Worm (Caenorhabditis elegans) whole organism, mixed stage, embryonic: ENCODE measurements around the gene nspg-12.

Experiments
- M03D4.4 ChIP-seq: sonication (generic microtip); optimal IDR thresholded peaks from 2 replicates; lab custom pipeline; 2017; ENCODE audit warnings: mild to moderate bottlenecking, missing genetic modification characterization, missing compliant biosample characterization
- blmp-1 ChIP-seq: fragments of 150-350 bp; optimal IDR thresholded peaks from 2 replicates; lab custom pipeline; 2014; ENCODE audit warnings: missing biosample characterization, missing genetic modification characterization
- ces-1 ChIP-seq: fragments of 150-350 bp; optimal IDR thresholded peaks from 2 replicates; lab custom pipeline; 2014; ENCODE audit warnings: missing biosample characterization, missing genetic modification reagents, missing genetic modification characterization
- drap-1 ChIP-seq: fragments of 200-800 bp; sonication (Bioruptor generic); optimal IDR thresholded peaks from 3 replicates; lab custom pipeline; 2018; ENCODE audit warnings: mild to moderate bottlenecking, missing genetic modification characterization, missing compliant biosample characterization
- elt-3 ChIP-seq: fragments of 150-350 bp; optimal IDR thresholded peaks from 2 replicates; lab custom pipeline; 2014; ENCODE audit warnings: missing biosample characterization, missing genetic modification characterization
- ham-2 ChIP-seq: fragments of 200-800 bp; sonication (Bioruptor generic); optimal IDR thresholded peaks from 2 replicates; lab custom pipeline; 2018; ENCODE audit warnings: mild to moderate bottlenecking, missing genetic modification characterization, missing compliant biosample characterization
- lsy-2 ChIP-seq: fragments of 150-350 bp; optimal IDR thresholded peaks from 2 replicates; lab custom pipeline; 2014; ENCODE audit warnings: missing biosample characterization, missing genetic modification characterization
- nhr-12 ChIP-seq: fragments of 150-350 bp; optimal IDR thresholded peaks from 2 replicates; lab custom pipeline; 2014; ENCODE audit warnings: missing biosample characterization, missing genetic modification characterization
- nhr-237 ChIP-seq: fragments of 150-350 bp; optimal IDR thresholded peaks from 2 replicates; lab custom pipeline; 2014; ENCODE audit warnings: missing biosample characterization, missing genetic modification characterization
- pha-4 ChIP-seq: fragments of 150-350 bp; optimal IDR thresholded peaks from 2 replicates; lab custom pipeline; 2018; ENCODE audit warnings: missing biosample characterization, missing genetic modification reagents, missing genetic modification characterization
- sem-2 ChIP-seq: fragments of 200-800 bp; sonication (Bioruptor generic); optimal IDR thresholded peaks from 2 replicates; lab custom pipeline; 2018; ENCODE audit warnings: mild to moderate bottlenecking, missing genetic modification characterization, missing compliant biosample characterization
- snpc-4 ChIP-seq: fragments of 150-350 bp; optimal IDR thresholded peaks from 2 replicates; lab custom pipeline; 2014; ENCODE audit warnings: missing biosample characterization, missing genetic modification characterization
- unc-62 ChIP-seq: fragments of 150-350 bp; optimal IDR thresholded peaks from 2 replicates; lab custom pipeline; 2014; ENCODE audit warnings: missing biosample characterization, missing genetic modification reagents, missing genetic modification characterization
- ztf-11 ChIP-seq: fragments of 150-350 bp; optimal IDR thresholded peaks from 2 replicates; lab custom pipeline; 2014; ENCODE audit warnings: missing biosample characterization, missing genetic modification characterization

DNA sequence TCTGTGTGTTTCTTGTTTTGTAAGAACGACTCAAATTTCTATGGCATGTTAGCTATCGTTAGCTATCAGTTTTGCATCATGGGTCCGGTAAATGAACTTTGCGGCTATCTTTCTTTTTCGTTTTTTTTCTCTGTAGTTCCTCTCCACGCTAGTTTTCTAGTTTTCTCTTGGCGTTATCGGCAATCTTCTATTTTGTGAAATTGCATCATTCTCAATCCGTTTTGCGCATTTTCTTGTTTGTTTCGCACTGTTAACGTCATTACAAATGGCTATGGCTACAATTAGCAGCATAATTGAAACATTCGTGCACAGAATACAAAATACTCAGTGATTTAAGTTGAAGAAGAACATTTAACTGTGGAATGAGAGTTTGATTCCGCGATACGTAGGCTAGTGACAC lies 44.1 kb upstream of the nspg-12 start:
- TF ChIP-seq sem-2 (GFP tag; lab: Kevin White, UChicago) (no peak), elt-3 (no peak), ztf-11 (tag; lab: Kevin White, UChicago) (no peak), snpc-4 (tag; lab: Kevin White, UChicago) (no peak), lsy-2 (tag; lab: Kevin White, UChicago) (no peak), ham-2 (GFP tag; lab: Kevin White, UChicago) (no peak), ces-1 (no peak), nhr-237 (tag; lab: Kevin White, UChicago) (no peak), unc-62 (no peak), pha-4 (tag; lab: Kevin White, UChicago) (no peak), M03D4.4 (tag; lab: Kevin White, UChicago) (no peak), drap-1 (GFP tag; lab: Kevin White, UChicago) (no peak), blmp-1 (tag; lab: Kevin White, UChicago) (no peak), nhr-12 (tag; lab: Kevin White, UChicago) (no peak)
